Worm (Caenorhabditis elegans): ENCODE measurements around the gene srlf-18.

The srlf-18 gene

DNA sequence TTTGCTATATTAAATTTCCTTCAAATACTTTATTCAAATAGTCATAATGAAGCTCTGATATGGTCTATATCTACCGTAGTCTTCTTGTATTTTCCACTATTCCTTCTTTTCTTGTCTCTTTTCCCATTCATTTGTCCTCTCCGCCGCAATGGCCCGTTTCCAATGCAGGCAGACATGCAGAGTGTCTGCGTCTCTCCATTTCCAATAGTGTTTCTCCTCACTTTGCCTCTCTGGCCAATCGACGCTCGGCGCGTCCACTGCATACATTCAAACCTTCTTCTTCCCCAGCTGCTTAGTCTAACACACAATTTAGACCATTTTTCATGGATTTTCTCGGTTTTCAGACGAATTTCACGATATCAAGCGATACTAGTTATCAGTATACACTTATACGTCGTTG lies 23.9 kb upstream of the srlf-18 start:
- no peak for TF ChIP-seq W03F9.2 (tag; optimal IDR thresholded peaks at IDR 0.05)

DNA sequence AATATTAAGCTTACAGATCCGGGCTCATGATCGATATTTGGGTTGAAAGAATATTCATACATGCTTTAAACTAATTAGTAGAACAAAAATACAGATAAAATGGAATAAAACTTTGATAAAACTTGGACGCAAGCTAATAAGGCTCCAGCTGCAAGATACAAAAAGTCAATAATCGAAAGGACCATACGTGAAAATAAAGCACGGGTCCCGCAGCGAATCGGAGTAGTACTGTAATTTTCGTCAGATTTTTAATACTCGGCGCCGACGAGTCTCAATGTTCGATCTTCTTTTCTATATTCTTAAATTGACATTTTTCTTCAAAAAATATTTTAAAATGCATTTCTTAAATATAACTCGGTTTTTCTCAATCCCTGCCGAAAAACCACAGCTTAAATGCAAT lies 23.4 kb upstream of the srlf-18 start, which contains the start of gene spo-11:
spo-11 (minus strand) TSS at position 189 of the 400 bp plus-strand sequence.
- no peak for TF ChIP-seq him-1 (tag; optimal IDR thresholded peaks at IDR 0.05)
- TF ChIP-seq dao-5 (tag; optimal IDR thresholded peaks at IDR 0.05): no peak
- no peak for TF ChIP-seq W03F9.2 (tag; optimal IDR thresholded peaks at IDR 0.05)

DNA sequence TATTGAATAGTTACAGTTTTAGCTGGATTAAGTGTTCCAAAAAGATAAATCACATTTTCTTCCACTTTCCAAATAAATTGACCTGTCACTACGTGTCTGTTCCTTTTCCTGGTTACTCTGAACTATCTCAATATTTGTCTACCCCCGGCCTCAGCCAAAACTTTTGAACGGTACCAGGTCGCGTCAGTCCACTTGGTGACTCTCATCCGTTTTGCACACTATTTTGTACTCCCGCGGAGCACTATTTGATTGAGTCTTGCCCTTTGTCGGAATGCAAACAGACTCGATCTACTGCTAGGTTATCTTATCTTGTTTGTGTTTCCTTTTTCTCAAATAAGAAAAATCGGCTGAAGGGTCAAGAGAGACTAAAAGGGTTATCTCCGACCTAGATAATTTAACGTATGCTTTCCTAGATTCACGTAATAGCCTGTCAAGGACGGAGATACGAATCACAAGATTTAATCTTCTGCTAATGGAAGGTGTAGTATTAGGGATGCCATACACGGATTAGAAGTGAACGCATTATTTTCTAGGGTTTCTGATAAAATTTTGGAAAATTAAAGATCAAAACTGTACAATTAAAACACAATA lies 18.8 kb upstream of the srlf-18 start:
- TF ChIP-seq W03F9.2 (tag; optimal IDR thresholded peaks at IDR 0.05) (no peak), him-1 (tag; optimal IDR thresholded peaks at IDR 0.05) (no peak), dao-5 (tag; optimal IDR thresholded peaks at IDR 0.05) (no peak)

DNA sequence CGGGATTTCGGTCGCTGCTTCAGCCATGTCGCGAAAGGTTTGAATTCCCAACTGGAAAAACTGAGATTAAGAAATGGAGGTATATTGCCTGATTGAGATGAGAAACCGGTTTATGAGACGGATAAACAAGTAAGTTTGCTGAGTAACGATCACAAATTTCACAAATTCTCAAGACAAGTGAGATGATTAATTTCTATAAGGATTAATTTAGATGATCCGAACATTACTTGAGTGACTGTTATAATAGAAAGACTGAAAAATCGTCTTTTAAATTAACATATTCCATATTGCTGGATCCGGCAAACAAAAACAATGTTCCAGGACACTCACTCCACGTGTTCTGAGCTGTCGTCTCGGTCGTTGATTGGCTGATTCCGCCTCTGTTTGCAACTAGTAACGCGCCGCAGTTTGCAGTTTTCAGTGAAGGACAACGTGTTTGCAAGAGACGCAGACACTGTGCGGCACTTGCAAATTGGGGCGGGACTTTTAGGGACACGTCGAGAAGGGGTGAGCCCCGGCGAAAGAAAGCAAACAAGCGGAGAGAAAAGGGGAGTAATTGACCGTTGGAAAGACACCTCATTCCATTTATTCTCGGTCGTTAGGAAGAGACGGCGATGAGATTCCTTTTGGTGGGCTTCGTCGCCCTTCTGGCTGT lies 17.7 kb upstream of the srlf-18 start, which contains the start of the genes imp-2 and enpl-1:
imp-2 (minus strand) TSS at position 51 of the 655 bp plus-strand sequence.
enpl-1 (plus strand) TSS at position 462 of the 655 bp plus-strand sequence.
- peak; percentile 45 for TF ChIP-seq W03F9.2 (tag; optimal IDR thresholded peaks at IDR 0.05)
- TF ChIP-seq dao-5 (tag; optimal IDR thresholded peaks at IDR 0.05): no peak

DNA sequence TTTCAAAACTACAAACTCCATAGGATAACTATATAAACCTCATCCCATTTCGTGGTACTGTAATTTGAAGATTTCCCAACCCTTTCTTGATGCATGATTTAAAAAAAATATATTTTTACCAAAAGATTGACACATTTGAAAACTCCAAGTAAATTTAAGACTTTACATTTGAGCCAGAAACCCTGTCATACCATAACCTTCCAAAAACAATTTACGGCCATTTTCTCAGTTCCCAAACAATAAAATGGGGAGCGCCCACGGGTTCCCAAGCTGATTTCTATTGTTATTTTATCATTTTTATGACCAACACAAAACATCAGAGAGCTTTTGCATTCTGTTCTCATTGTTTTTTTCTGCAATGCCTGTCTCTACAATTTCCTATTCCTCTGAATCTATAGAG lies 11.4 kb upstream of the srlf-18 start, which contains the start of gene clc-9:
clc-9 (plus strand) TSS at position 301 of the 400 bp plus-strand sequence.
- TF ChIP-seq dao-5 (tag; optimal IDR thresholded peaks at IDR 0.05): no peak
- TF ChIP-seq him-1 (tag; optimal IDR thresholded peaks at IDR 0.05): no peak
- no peak for TF ChIP-seq W03F9.2 (tag; optimal IDR thresholded peaks at IDR 0.05)

DNA sequence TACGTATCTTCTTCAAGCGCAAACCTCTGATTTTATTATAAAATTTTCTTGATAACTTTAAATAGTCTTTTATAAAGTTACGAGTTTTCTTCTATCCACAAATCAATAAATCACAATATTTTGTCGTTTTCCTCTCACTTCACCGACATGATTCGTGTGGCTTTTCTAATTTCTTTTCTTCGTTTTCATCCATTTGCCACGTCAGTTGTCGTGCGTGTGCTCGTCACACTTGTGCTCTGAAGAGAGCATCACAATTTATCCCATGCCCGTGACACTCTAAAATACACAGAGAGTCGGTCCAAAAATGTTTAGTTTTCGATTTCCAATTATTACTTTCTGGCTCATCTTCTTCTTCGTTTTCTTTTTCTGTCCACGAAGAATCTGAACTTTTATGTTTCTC lies 10.6 kb upstream of the srlf-18 start:
- TF ChIP-seq him-1 (tag; optimal IDR thresholded peaks at IDR 0.05): no peak
- TF ChIP-seq dao-5 (tag; optimal IDR thresholded peaks at IDR 0.05): no peak
- TF ChIP-seq W03F9.2 (tag; optimal IDR thresholded peaks at IDR 0.05): no peak

DNA sequence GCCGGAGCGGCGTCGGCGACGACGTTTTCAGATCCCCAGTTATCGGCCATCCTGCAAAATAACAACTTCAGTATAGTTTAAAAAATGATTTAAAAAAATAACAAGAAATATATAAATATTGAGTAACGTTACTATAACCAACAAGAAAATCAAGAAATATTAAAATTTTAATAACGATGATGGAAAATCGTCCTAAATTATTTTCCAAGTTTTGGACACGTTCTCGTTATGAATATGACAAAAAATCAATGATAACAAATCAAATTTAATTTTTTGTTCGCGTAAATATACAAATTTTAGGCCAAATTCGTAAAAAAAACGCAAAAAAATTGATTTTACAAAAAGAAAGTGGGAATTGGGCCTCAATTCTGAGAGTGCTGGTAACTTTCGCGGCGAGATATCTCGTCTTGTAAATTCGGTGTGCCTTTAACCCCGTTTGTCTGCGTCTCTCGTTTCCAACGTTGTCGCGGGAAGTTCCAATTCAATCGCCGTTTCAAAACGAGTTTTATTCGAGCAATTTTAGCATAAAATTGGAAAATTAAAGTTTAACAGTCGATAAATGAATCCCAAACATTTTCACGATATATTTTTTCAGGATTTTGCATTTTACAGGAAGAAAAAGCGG lies 9.8 kb upstream of the srlf-18 start, which contains the start of gene rps-5:
rps-5 (minus strand) TSS at position 51 of the 625 bp plus-strand sequence.
- TF ChIP-seq W03F9.2 (tag; optimal IDR thresholded peaks at IDR 0.05): peak; percentile 71
- no peak for TF ChIP-seq him-1 (tag; optimal IDR thresholded peaks at IDR 0.05)
- no peak for TF ChIP-seq dao-5 (tag; optimal IDR thresholded peaks at IDR 0.05)

DNA sequence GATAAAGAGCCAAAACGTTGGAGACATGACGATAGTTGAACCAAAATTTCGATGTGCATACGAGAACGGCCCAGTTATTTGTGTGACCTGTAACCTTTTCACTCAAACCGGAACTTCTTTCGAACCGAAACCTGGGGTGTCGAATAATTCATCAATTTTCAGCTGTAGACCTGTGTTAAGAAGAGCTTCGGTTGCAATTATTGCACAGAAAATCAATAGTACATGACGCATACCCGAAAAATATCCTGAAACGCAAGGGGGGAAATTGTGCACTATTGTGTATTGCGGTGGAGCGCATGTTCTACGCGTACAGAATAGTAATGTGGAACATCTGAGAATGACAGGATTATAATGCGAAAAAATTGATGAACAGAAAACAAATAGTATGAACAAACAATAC lies 8.5 kb upstream of the srlf-18 start, which contains the start of gene pigk-1:
pigk-1 (minus strand) TSS at position 248 of the 400 bp plus-strand sequence.
- TF ChIP-seq dao-5 (tag; optimal IDR thresholded peaks at IDR 0.05) (no peak), W03F9.2 (tag; optimal IDR thresholded peaks at IDR 0.05) (no peak), him-1 (tag; optimal IDR thresholded peaks at IDR 0.05) (no peak)

DNA sequence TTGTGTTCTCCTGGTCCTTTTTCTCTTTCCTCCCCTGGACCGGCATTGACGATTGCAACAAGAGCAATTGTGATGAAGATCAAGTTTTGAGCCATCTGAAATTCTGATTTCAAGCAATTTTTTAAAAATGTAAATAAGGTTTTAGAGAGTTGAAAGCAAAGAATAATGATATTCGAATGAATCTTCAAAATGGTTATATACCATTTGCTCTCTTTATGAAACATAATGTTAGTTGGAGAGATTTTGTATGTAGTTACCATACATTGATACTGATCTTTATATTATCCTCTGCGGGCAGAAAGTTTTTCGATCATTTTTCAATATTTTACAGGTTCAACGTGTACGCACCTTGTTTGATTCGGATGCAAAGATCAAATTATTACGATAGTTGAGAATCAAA lies 4.4 kb upstream of the srlf-18 start, which contains the start of gene srlf-24:
srlf-24 (minus strand) TSS at position 101 of the 400 bp plus-strand sequence.
- TF ChIP-seq W03F9.2 (tag; optimal IDR thresholded peaks at IDR 0.05) (no peak), him-1 (tag; optimal IDR thresholded peaks at IDR 0.05) (no peak), dao-5 (tag; optimal IDR thresholded peaks at IDR 0.05) (no peak)

DNA sequence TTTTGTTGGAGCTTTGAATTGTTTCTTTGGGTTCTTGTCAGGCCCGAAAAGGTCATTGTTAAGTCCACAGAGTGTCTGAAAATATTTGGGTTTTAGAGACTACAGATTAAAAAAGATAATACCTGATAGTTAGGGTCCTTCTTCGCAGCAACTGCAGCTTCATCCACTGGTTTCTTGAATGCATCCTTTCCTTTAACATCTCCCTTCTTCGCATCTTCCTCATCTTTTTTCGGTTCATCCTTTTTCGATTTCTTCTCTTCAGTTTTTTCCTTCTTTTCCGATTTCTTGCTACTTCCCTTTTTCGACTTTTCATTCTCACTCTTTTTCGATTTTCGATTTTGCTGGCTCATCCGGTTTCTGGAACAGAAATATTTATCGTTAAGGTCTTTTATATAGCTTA lies 2.2 kb upstream of the srlf-18 start:
- no peak for TF ChIP-seq dao-5 (tag; optimal IDR thresholded peaks at IDR 0.05)
- TF ChIP-seq him-1 (tag; optimal IDR thresholded peaks at IDR 0.05): no peak
- TF ChIP-seq W03F9.2 (tag; optimal IDR thresholded peaks at IDR 0.05): no peak

DNA sequence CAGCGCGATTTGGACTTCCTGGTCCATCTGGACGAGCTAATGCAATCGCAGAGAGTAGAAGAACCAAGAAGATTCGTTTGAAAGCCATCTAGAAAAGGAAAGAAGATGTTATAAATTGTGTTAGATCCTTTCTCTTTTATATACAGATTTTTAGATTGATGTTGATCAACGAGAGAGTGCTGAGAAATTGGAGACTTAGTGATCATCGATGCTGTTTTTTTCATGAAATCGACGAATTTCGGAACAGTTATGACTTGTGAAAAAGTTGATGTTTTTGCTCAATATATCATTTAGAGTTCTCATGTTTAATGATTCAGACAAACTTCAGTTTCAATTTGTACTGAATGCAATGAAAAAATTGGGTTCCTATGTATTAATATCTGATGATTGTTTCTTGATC lies 1.3 kb upstream of the srlf-18 start, which contains the start of gene srlf-17:
srlf-17 (minus strand) TSS at position 101 of the 400 bp plus-strand sequence.
- no peak for TF ChIP-seq W03F9.2 (tag; optimal IDR thresholded peaks at IDR 0.05)

DNA sequence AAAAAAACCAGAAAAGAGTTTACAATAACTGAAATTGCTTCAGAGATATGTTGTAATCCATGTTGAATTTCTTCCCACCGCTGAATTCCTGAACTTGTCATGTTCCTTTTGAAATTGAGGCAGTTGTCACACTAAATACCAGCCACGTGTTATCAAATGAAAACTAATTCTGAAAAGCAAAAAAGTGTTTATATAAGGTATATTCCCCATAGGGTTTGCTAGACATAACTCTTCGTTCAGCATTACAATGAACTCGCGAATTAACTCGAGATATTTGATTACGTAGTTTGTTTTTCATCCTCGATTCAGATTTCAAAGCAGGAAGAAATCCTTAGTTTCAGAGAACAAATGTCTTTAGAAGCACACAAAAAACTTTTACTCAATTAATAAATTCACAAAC lies 1.0 kb downstream of the srlf-18 start, which contains the start of gene str-3:
str-3 (minus strand) TSS at position 101 of the 400 bp plus-strand sequence.
- TF ChIP-seq him-1 (tag; optimal IDR thresholded peaks at IDR 0.05) (no peak), W03F9.2 (tag; optimal IDR thresholded peaks at IDR 0.05) (no peak), dao-5 (tag; optimal IDR thresholded peaks at IDR 0.05) (no peak)

DNA sequence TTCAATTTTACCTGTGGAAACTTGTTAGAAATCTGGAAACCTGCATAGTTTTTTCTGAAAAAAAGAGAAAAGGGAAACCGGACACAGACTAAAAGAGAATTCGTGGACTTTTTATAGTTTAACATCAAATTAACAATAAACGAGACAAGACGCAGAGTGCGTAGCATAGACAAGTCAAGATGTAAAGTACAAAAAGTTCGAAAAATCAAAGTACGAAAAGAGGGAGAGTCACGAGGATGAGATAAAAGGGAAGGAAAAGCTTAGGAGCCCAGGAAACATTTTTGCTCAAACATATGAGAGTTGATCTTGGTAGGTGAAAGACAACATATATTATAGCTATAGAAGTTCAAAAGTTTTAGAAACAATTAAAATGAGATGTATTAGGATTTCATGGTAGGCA lies 3.5 kb downstream of the srlf-18 start, which contains the start of gene M7.12:
M7.12 (minus strand) TSS at position 188 of the 400 bp plus-strand sequence.
- TF ChIP-seq W03F9.2 (tag; optimal IDR thresholded peaks at IDR 0.05): no peak
- no peak for TF ChIP-seq him-1 (tag; optimal IDR thresholded peaks at IDR 0.05)
- no peak for TF ChIP-seq dao-5 (tag; optimal IDR thresholded peaks at IDR 0.05)

DNA sequence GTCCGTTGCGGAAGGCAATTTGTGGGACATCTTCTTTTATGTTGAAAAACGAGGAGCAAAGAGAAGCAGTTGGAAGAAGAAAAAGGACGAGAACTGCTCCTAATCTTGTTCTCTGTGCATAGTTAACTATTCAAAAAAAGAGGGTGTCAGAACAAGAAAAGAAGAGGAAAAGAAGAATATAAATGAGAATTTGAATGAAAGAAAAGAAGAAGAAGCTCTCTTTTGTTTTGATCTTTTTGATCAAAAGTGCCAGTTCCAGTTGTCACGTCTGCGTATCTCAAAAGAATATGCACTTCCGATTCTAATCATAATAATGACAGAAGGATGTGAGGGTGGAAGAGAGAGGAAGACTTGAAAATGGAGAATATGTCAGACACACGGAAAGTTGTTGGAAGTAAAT lies 6.3 kb downstream of the srlf-18 start, which contains the start of gene M7.8:
M7.8 (minus strand) TSS at position 112 of the 400 bp plus-strand sequence.
- TF ChIP-seq him-1 (tag; optimal IDR thresholded peaks at IDR 0.05) (no peak), W03F9.2 (tag; optimal IDR thresholded peaks at IDR 0.05) (no peak), dao-5 (tag; optimal IDR thresholded peaks at IDR 0.05) (no peak)

Measured in whole organism, L4/young adult.